Fruit fly (Drosophila melanogaster): ENCODE data around the gene CG13917.

The CG13917 gene

DNA sequence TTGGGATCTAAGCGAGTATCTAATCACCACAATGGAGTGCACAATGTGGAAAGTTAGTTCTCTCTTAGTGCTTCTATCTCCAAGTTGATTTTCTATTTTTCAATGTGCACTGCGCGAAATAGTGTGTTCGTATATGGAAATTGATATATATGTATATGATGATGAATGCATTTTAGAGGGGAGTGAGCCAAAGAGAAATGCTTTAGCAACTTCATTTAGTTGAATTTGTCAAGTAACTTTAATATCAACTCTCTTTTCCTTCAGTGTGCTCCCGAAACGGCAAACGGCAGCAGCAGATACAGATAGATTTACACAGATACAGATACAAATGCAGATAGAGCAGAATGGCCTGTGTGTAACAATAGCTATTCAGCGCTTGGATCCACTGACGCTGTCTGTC lies 7.5 kb downstream of the CG13917 start:
- no peak for TF ChIP-seq CG17801 (GFP tag; optimal IDR thresholded peaks at IDR 0.05; ENCODE audit: partially characterized antibody)

dm6 chr3L:1584781-1585180 lies 8.3 kb downstream of the CG13917 start:
- TF ChIP-seq CG17801 (GFP tag; optimal IDR thresholded peaks at IDR 0.05; ENCODE audit: partially characterized antibody): peak; percentile 85

dm6 chr3L:1586266-1587054 lies 10.0 kb downstream of the CG13917 start:
- peak; percentile 67 for TF ChIP-seq CG17801 (GFP tag; optimal IDR thresholded peaks at IDR 0.05; ENCODE audit: partially characterized antibody)

DNA sequence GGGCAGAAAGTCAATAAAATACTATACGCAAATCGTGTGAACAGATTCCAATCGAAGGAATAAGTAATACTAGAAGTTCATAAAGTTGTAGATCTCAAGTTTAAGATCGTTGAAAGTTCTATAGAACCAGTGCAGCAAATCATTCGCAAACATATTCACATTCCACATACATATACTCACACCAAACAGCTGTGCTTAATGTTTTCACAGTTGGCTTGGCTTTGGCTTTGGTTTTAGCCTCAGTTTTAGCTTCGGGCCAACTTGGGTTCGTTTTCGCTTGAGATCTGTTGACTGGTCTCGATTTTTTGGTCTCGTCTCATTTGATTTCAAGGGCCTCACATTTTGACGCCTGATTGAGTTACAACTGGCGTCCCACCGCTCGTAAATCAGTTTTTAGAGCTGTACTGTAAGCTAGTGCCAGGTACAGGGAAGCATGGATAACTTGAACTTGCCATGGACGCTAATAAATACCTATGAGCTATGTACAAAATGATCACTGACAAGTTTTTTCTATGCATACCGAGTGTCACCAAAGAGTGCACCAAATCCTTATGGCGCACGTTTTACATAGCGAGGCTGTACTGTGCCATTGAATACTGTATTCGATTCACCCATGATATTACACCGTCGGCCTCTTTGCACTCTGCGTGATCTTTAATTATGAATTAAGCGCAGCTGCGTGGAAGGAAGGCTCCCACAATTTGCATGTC lies 10.8 kb downstream of the CG13917 start:
- peak; percentile 80 for TF ChIP-seq CG17801 (GFP tag; optimal IDR thresholded peaks at IDR 0.05; ENCODE audit: partially characterized antibody)

- no peak for TF ChIP-seq CG17801 (GFP tag; optimal IDR thresholded peaks at IDR 0.05; ENCODE audit: partially characterized antibody)
Observed at dm6 chr3L:1590194-1590593, 13.7 kb downstream of the CG13917 start.

dm6 chr3L:1591692-1592371 lies 15.3 kb downstream of the CG13917 start:
- no peak for TF ChIP-seq CG17801 (GFP tag; optimal IDR thresholded peaks at IDR 0.05; ENCODE audit: partially characterized antibody)

- peak; percentile 40 for TF ChIP-seq CG17801 (GFP tag; optimal IDR thresholded peaks at IDR 0.05; ENCODE audit: partially characterized antibody)
Observed at dm6 chr3L:1592822-1593452, 16.4 kb downstream of the CG13917 start.

DNA sequence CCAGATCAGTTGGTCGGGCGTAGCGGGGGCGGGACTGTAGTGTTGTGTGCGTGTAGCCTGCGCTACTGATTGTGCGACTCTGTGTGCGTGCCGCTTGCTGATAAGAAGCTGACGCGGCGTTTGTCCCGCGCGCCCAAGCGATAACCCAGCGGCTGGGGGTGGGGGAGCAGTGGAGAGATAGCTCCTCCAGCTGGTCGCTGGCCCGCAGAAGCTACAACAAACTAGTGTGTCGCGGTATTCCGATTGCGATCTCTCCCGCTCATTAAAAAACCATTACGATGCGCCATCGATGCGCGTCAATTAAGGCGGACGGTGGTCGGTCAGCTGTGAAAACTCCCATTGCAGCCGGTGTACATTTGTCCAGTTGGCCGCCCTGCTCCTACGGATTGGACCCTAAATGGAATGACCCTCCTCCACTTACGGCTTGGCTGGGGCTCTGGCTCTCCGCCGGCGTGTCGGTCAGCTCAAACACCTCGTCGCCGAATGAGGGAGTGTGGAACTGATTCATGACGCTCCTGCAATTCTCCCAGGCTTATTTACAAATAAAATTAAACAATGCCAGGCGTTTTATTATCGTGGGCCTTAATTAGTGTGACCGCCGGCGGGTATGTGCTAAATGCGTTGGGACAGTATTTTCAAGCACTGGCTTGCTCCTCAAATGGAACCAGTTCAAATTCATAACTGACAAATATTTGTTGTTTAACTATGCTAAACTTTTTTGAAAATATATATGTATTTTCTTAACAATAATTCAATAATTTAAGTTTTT lies 25.7 kb downstream of the CG13917 start, which contains the start of gene CG12104:
Gene CG12104, minus strand, starts transcription at position 611 of the 769 bp plus-strand sequence.
- TF ChIP-seq CG17801 (GFP tag; optimal IDR thresholded peaks at IDR 0.05; ENCODE audit: partially characterized antibody): no peak

DNA sequence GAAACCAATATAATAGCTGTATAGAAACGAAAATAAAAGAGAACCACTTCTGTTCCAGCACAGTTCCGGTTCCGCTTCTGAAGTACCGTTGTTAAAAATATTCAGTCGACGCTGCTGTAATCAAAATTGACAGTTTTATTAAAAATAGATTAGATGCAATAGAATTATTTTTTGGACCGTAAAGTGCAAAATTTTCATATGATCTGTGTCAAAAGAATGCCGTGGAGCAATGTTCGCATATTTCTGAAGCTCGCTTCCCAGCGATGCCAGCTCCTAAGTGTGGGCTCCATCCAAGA lies 26.3 kb downstream of the CG13917 start, which contains the start of the genes CG18170 and CG33791:
Gene CG18170, plus strand, starts transcription at position 122 of the 296 bp plus-strand sequence.
Gene CG33791, plus strand, starts transcription at position 122 of the 296 bp plus-strand sequence.
- TF ChIP-seq CG17801 (GFP tag; optimal IDR thresholded peaks at IDR 0.05; ENCODE audit: partially characterized antibody): no peak

DNA sequence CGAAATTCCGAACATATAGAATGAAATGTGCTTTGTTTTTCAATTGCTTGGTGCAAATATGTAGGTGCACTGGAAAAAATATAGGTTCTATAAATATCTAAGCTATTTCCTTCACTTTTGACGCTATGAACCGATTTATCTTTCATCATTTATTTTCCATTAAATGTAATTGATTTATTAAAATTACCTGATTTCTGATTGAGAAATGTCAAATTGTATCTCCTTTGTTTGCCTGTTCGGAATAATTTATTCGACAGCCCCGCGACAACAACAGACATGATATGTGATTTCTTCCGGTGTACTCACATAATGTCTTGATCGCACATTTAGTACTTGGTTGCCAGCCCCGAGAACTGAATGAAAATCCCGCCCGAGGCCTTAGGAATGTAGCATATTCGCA lies 33.1 kb downstream of the CG13917 start:
- TF ChIP-seq CG17801 (GFP tag; optimal IDR thresholded peaks at IDR 0.05; ENCODE audit: partially characterized antibody): no peak

dm6 chr3L:1614465-1615084 lies 38.1 kb downstream of the CG13917 start:
- no peak for TF ChIP-seq CG17801 (GFP tag; optimal IDR thresholded peaks at IDR 0.05; ENCODE audit: partially characterized antibody)

DNA sequence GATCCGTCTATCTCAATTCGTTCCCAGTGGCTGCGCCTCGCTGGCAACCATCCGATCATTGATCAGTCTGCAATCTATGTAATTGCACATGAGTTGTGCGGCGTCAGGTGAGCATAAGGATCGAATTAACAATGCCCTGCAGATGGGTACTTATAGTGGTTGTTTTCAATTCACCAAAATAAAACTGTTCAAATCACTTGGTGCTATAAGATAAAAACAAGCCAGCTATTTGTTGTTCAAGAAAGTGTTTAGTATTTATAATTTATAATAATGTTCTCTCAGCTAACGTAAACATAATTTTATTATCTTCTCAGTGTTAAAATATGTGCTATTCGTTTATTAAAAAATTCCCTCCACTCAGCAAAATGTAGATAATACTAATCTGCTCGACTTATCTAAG lies 39.2 kb downstream of the CG13917 start, which contains the start of gene CG12105:
Gene CG12105, minus strand, starts transcription at position 101 of the 400 bp plus-strand sequence.
- no peak for TF ChIP-seq CG17801 (GFP tag; optimal IDR thresholded peaks at IDR 0.05; ENCODE audit: partially characterized antibody)

dm6 chr3L:1618116-1618727 lies 41.7 kb downstream of the CG13917 start, which contains the start of the genes CG13926, ABCB7 and CG33230:
CG13926 (minus strand) TSS chr3L:1618158.
ABCB7 (plus strand) TSS chr3L:1618414.
CG33230 (plus strand) TSS chr3L:1618414.
- TF ChIP-seq CG17801 (GFP tag; optimal IDR thresholded peaks at IDR 0.05; ENCODE audit: partially characterized antibody): peak; percentile 39

All from ovary, adult (tissue).